Worm (Caenorhabditis elegans) whole organism, dauer: ENCODE results near the gene T05B9.2.

Experiments
- unc-62 ChIP-seq: sonication (generic microtip); optimal IDR thresholded peaks from 2 replicates; lab custom pipeline; 2017; ENCODE audit warnings: missing biosample characterization, missing genetic modification reagents, missing genetic modification characterization

T05B9.2 gene

ce11 chrII:11268822-11269221 is 13.2 kb downstream of the T05B9.2 start, which contains the start of gene cut-1:
Gene cut-1, plus strand, starts transcription at chrII:11269122.
- no peak for TF ChIP-seq unc-62 (GFP tag; lab: Kevin White, UChicago)

ce11 chrII:11270829-11271228 is 15.2 kb downstream of the T05B9.2 start:
- TF ChIP-seq unc-62 (GFP tag; lab: Kevin White, UChicago): no peak

- TF ChIP-seq unc-62 (GFP tag; lab: Kevin White, UChicago): no peak
Observed at ce11 chrII:11274876-11275275, 19.2 kb downstream of the T05B9.2 start.

- no peak for TF ChIP-seq unc-62 (GFP tag; lab: Kevin White, UChicago)
Observed at ce11 chrII:11275484-11275883, 19.8 kb downstream of the T05B9.2 start.

- TF ChIP-seq unc-62 (GFP tag; lab: Kevin White, UChicago): no peak
Observed at ce11 chrII:11276879-11277278, 21.2 kb downstream of the T05B9.2 start.

ce11 chrII:11279971-11280370 is 24.3 kb downstream of the T05B9.2 start:
- TF ChIP-seq unc-62 (GFP tag; lab: Kevin White, UChicago): no peak

ce11 chrII:11281177-11281576 is 25.5 kb downstream of the T05B9.2 start:
- no peak for TF ChIP-seq unc-62 (GFP tag; lab: Kevin White, UChicago)

ce11 chrII:11281666-11282065 is 26.0 kb downstream of the T05B9.2 start, which contains the start of gene unc-130:
Gene unc-130, plus strand, starts transcription at chrII:11281966.
- TF ChIP-seq unc-62 (GFP tag; lab: Kevin White, UChicago): no peak

- TF ChIP-seq unc-62 (GFP tag; lab: Kevin White, UChicago): no peak
Observed at ce11 chrII:11283013-11283412, 27.4 kb downstream of the T05B9.2 start.

- TF ChIP-seq unc-62 (GFP tag; lab: Kevin White, UChicago): no peak
Observed at ce11 chrII:11283803-11284202, 28.2 kb downstream of the T05B9.2 start.

ce11 chrII:11284701-11285100 is 29.1 kb downstream of the T05B9.2 start:
- no peak for TF ChIP-seq unc-62 (GFP tag; lab: Kevin White, UChicago)

ce11 chrII:11285282-11285933 is 29.8 kb downstream of the T05B9.2 start:
- TF ChIP-seq unc-62 (GFP tag; lab: Kevin White, UChicago): no peak

ce11 chrII:11286445-11286844 is 30.8 kb downstream of the T05B9.2 start:
- TF ChIP-seq unc-62 (GFP tag; lab: Kevin White, UChicago): no peak

- no peak for TF ChIP-seq unc-62 (GFP tag; lab: Kevin White, UChicago)
Observed at ce11 chrII:11288148-11288547, 32.5 kb downstream of the T05B9.2 start.

ce11 chrII:11290109-11290784 is 34.6 kb downstream of the T05B9.2 start, which contains the start of gene C47G2.3:
Gene C47G2.3, minus strand, starts transcription at chrII:11290159.
- TF ChIP-seq unc-62 (GFP tag; lab: Kevin White, UChicago): no peak

- no peak for TF ChIP-seq unc-62 (GFP tag; lab: Kevin White, UChicago)
Observed at ce11 chrII:11293433-11293832, 37.8 kb downstream of the T05B9.2 start, which contains the start of gene C47G2.4. Gene C47G2.4, minus strand, starts transcription at chrII:11293606.
